Worm (Caenorhabditis elegans) whole organism, L4 larva: ENCODE data around the gene nos-2.

Source experiments
- F10B5.3 ChIP-seq: sonication (generic microtip); optimal IDR thresholded peaks from 2 replicates; lab custom pipeline; 2016; ENCODE audit warnings: mild to moderate bottlenecking, missing genetic modification characterization, missing compliant biosample characterization
- R02D3.7 ChIP-seq: fragments of 150-350 bp; sonication (generic microtip); optimal IDR thresholded peaks from 3 replicates; lab custom pipeline; 2014; ENCODE audit warnings: missing biosample characterization, missing genetic modification characterization
- T20F7.1 ChIP-seq: fragments of 200-800 bp; sonication (Bioruptor generic); optimal IDR thresholded peaks from 2 replicates; lab custom pipeline; 2018; ENCODE audit warnings: mild to moderate bottlenecking, missing genetic modification characterization, missing compliant biosample characterization
- Y105C5A.15 ChIP-seq: fragments of 200-800 bp; sonication (Bioruptor generic); IDR thresholded peaks from 2 replicates; pipeline ENCODE4 v1.3.6; 2022; ENCODE audit warnings: missing genetic modification characterization, missing compliant biosample characterization
- Y48G9A.11 ChIP-seq: fragments of 200-800 bp; sonication (Bioruptor generic); IDR thresholded peaks from 2 replicates; pipeline ENCODE4 v1.3.6; 2022; ENCODE audit warnings: missing genetic modification reagents, missing genetic modification characterization, missing compliant biosample characterization
- Y5F2A.4 ChIP-seq: fragments of 200-800 bp; sonication (Bioruptor generic); optimal IDR thresholded peaks from 2 replicates; lab custom pipeline; 2018; ENCODE audit warnings: mild to moderate bottlenecking, missing genetic modification characterization, missing compliant biosample characterization
- ceh-32 ChIP-seq: sonication (generic microtip); optimal IDR thresholded peaks from 2 replicates; lab custom pipeline; 2016; ENCODE audit warnings: mild to moderate bottlenecking, missing genetic modification characterization, missing compliant biosample characterization; ENCODE audit not compliant: poor library complexity
- ceh-82 ChIP-seq: sonication (generic microtip); optimal IDR thresholded peaks from 2 replicates; lab custom pipeline; 2017; ENCODE audit warnings: missing biosample characterization, missing genetic modification characterization
- ctbp-1 ChIP-seq: fragments of 200-800 bp; sonication (Bioruptor generic); IDR thresholded peaks from 2 replicates; pipeline ENCODE4 v1.3.6; 2022; ENCODE audit warnings: missing genetic modification reagents, missing genetic modification characterization, missing compliant biosample characterization
- daf-12 ChIP-seq: fragments of 150-350 bp; optimal IDR thresholded peaks from 2 replicates; lab custom pipeline; 2014; ENCODE audit warnings: missing biosample characterization, missing genetic modification reagents, missing genetic modification characterization
- daf-16 ChIP-seq, 3 experiments: sonication (generic microtip); optimal IDR thresholded peaks; 2 replicates each; lab custom pipeline; 2016 to 2017; ENCODE audit warnings: missing genetic modification characterization in 3 of 3, missing genetic modification reagents in 3 of 3, mild to moderate bottlenecking in 2 of 3, missing compliant biosample characterization in 2 of 3, missing biosample characterization in 1 of 3, moderate library complexity in 1 of 3
- dmd-6 ChIP-seq: fragments of 200-800 bp; sonication (Bioruptor generic); IDR thresholded peaks from 2 replicates; pipeline ENCODE4 v1.3.6; 2022; ENCODE audit warnings: missing genetic modification reagents, missing genetic modification characterization, missing compliant biosample characterization
- dpl-1 ChIP-seq: fragments of 150-350 bp; optimal IDR thresholded peaks from 2 replicates; lab custom pipeline; 2014; ENCODE audit warnings: missing biosample characterization, missing genetic modification reagents, missing genetic modification characterization
- dve-1 ChIP-seq: sonication (generic microtip); optimal IDR thresholded peaks from 2 replicates; lab custom pipeline; 2017; ENCODE audit warnings: antibody characterized with exemption, mild to moderate bottlenecking, missing genetic modification characterization, missing compliant biosample characterization; ENCODE audit not compliant: insufficient read depth
- hlh-30 ChIP-seq: sonication (generic microtip); optimal IDR thresholded peaks from 2 replicates; lab custom pipeline; 2017; ENCODE audit warnings: antibody characterized with exemption, mild to moderate bottlenecking, missing genetic modification characterization, missing compliant biosample characterization; ENCODE audit not compliant: insufficient read depth
- lin-1 ChIP-seq: fragments of 200-800 bp; sonication (Bioruptor generic); IDR thresholded peaks from 2 replicates; pipeline ENCODE4 v1.3.6; 2022; ENCODE audit warnings: missing genetic modification reagents, missing genetic modification characterization, missing compliant biosample characterization
- lin-38 ChIP-seq: fragments of 200-800 bp; sonication (Bioruptor generic); IDR thresholded peaks from 2 replicates; pipeline ENCODE4 v1.3.6; 2022; ENCODE audit warnings: missing genetic modification reagents, missing genetic modification characterization, missing compliant biosample characterization
- lin-39 ChIP-seq: fragments of 150-350 bp; optimal IDR thresholded peaks from 2 replicates; lab custom pipeline; 2014; ENCODE audit warnings: missing biosample characterization, missing genetic modification reagents, missing genetic modification characterization
- lsy-2 ChIP-seq, 2 experiments: fragments of 150-350 bp in 1 of 2; sonication (generic microtip) in 1 of 2; optimal IDR thresholded peaks; 2 replicates each; lab custom pipeline; 2014 to 2017; ENCODE audit warnings: missing biosample characterization in 2 of 2, missing genetic modification characterization in 2 of 2
- madf-9 ChIP-seq: fragments of 200-800 bp; sonication (Bioruptor generic); conservative IDR thresholded peaks from 2 replicates; pipeline ENCODE4 v1.3.6; 2022; ENCODE audit warnings: missing genetic modification reagents, missing genetic modification characterization, missing compliant biosample characterization
- mdl-1 ChIP-seq, 2 experiments: fragments of 150-350 bp in 1 of 2; sonication (generic microtip) in 1 of 2; optimal IDR thresholded peaks; 2 replicates each; lab custom pipeline; 2014 to 2017; ENCODE audit warnings: missing biosample characterization in 2 of 2, missing genetic modification characterization in 2 of 2
- mep-1 ChIP-seq: fragments of 150-350 bp; sonication (generic microtip); optimal IDR thresholded peaks from 3 replicates; lab custom pipeline; 2014; ENCODE audit warnings: missing biosample characterization, missing genetic modification characterization
- mes-2 ChIP-seq: sonication (generic microtip); optimal IDR thresholded peaks from 2 replicates; lab custom pipeline; 2016; ENCODE audit warnings: missing genotype, mild to moderate bottlenecking, missing genetic modification characterization, missing compliant biosample characterization; ENCODE audit not compliant: poor library complexity, severe bottlenecking
- nhr-10 ChIP-seq: fragments of 150-350 bp; optimal IDR thresholded peaks from 2 replicates; lab custom pipeline; 2014; ENCODE audit warnings: missing biosample characterization, missing genetic modification characterization
- nhr-102 ChIP-seq: sonication (generic microtip); optimal IDR thresholded peaks from 2 replicates; lab custom pipeline; 2016; ENCODE audit warnings: mild to moderate bottlenecking, missing genetic modification characterization, moderate library complexity, missing compliant biosample characterization
- nhr-11 ChIP-seq: fragments of 150-350 bp; optimal IDR thresholded peaks from 2 replicates; lab custom pipeline; 2014; ENCODE audit warnings: missing biosample characterization, missing genetic modification characterization
- nhr-237 ChIP-seq: sonication (generic microtip); optimal IDR thresholded peaks from 2 replicates; lab custom pipeline; 2017; ENCODE audit warnings: missing biosample characterization, missing genetic modification characterization
- nhr-28 ChIP-seq: fragments of 150-350 bp; optimal IDR thresholded peaks from 2 replicates; lab custom pipeline; 2014; ENCODE audit warnings: missing biosample characterization, missing genetic modification characterization
- nhr-6 ChIP-seq: fragments of 150-350 bp; optimal IDR thresholded peaks from 2 replicates; lab custom pipeline; 2014; ENCODE audit warnings: missing biosample characterization, missing genetic modification characterization
- pha-4 ChIP-seq, 2 experiments: fragments of 150-350 bp in 1 of 2; fragments of 200-800 bp in 1 of 2; sonication (Bioruptor generic) in 1 of 2; IDR thresholded peaks in 1 of 2; optimal IDR thresholded peaks in 1 of 2; 2 replicates each; pipeline versions ENCODE4 v1.3.6 to Lab custom; 2014 to 2022; ENCODE audit warnings: missing genetic modification characterization in 2 of 2, missing genetic modification reagents in 2 of 2, missing biosample characterization in 1 of 2, missing compliant biosample characterization in 1 of 2
- pqm-1 ChIP-seq: sonication (generic microtip); optimal IDR thresholded peaks from 2 replicates; lab custom pipeline; 2017; ENCODE audit warnings: missing biosample characterization, missing genetic modification characterization
- rbr-2 ChIP-seq: sonication (generic microtip); optimal IDR thresholded peaks from 2 replicates; lab custom pipeline; 2016; ENCODE audit warnings: missing genotype, missing genetic modification characterization, missing compliant biosample characterization
- sdz-12 ChIP-seq: fragments of 200-800 bp; sonication (Bioruptor generic); optimal IDR thresholded peaks from 2 replicates; lab custom pipeline; 2018; ENCODE audit warnings: mild to moderate bottlenecking, missing genetic modification characterization, missing compliant biosample characterization
- skn-1 ChIP-seq: fragments of 150-350 bp; optimal IDR thresholded peaks from 2 replicates; lab custom pipeline; 2014; ENCODE audit warnings: missing biosample characterization, missing genetic modification characterization
- unc-130 ChIP-seq: sonication (generic microtip); optimal IDR thresholded peaks from 2 replicates; lab custom pipeline; 2016; ENCODE audit warnings: missing genetic modification reagents, missing genetic modification characterization, missing compliant biosample characterization
- zfp-2 ChIP-seq: sonication (generic microtip); optimal IDR thresholded peaks from 2 replicates; lab custom pipeline; 2016; ENCODE audit warnings: mild to moderate bottlenecking, missing genetic modification characterization, missing compliant biosample characterization
- zip-2 ChIP-seq: fragments of 150-350 bp; optimal IDR thresholded peaks from 2 replicates; lab custom pipeline; 2014; ENCODE audit warnings: missing biosample characterization, missing genetic modification characterization

The nos-2 gene

DNA sequence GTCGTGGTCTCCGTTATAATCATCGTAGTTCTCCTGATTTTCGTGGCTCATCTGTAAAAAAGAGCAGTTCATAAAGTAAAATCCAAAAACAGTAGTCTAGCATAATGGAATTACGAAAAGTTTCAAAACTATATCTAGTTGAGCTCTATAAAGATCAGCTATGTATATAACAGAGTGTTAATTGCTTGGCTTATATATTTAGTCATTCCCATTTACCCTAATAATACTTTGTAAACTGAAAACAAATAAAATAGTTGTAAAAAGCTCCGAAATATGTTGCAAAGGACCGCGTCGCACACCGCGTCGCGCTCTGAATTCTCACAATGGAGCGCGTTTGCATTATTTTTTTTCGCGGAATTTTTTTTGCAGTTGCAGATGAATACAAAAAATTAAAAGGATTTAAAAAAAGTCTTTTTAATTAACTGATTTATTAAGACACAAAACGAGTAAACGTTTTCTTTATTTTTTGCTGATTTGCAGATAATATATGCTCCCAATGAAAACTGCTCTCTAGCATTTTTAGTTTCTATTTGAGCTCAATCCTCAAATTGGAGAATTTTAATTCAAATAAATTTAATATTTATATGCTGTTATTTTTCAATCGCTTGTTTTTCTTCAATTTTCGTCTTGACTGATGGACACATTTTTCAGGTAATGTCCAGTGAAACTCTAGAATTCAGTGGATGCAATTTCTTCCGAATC lies 15.2 kb upstream of the nos-2 start, which contains the start of the genes tcer-1 and ZK1127.5:
Gene tcer-1 (minus strand): TSS at position 51 of the 702 bp plus-strand sequence.
Gene ZK1127.5 (plus strand): TSS at position 652 of the 702 bp plus-strand sequence.
- peak in 1 of 2 experiments; percentile 6 for TF ChIP-seq mdl-1 (tag; optimal IDR thresholded peaks at IDR 0.05; lab: Kevin White, UChicago)
- TF ChIP-seq mep-1 (tag; lab: Kevin White, UChicago): peak; percentile 65
- peak; percentile 68 for TF ChIP-seq mes-2 (tag; lab: Kevin White, UChicago)
- no peak for TF ChIP-seq ceh-32
- TF ChIP-seq nhr-237 (tag; lab: Kevin White, UChicago): no peak
- no peak for TF ChIP-seq lin-39 (tag; lab: Kevin White, UChicago)
- TF ChIP-seq daf-16 (GFP tag; optimal IDR thresholded peaks at IDR 0.05; lab: Kevin White, UChicago): no peak
- TF ChIP-seq daf-16 (tag; optimal IDR thresholded peaks at IDR 0.05; lab: Kevin White, UChicago): peak; percentile 31
- TF ChIP-seq madf-9: no peak
- TF ChIP-seq nhr-10: no peak
- peak; percentile 30 for TF ChIP-seq rbr-2 (tag; lab: Kevin White, UChicago)
- no peak for TF ChIP-seq lin-1 (GFP tag; lab: Robert Waterston, UW)
- no peak for TF ChIP-seq sdz-12
- TF ChIP-seq dve-1 (tag; lab: Kevin White, UChicago): peak; percentile 50
- peak; percentile 18 for TF ChIP-seq nhr-28 (tag; lab: Kevin White, UChicago)
- peak; percentile 36 for TF ChIP-seq hlh-30
- peak; percentile 44 for TF ChIP-seq nhr-6 (tag; lab: Kevin White, UChicago)
- peak; percentile 96 for TF ChIP-seq lin-38 (GFP tag; lab: Robert Waterston, UW)
- peak; percentile 57 for TF ChIP-seq T20F7.1 (GFP tag; lab: Kevin White, UChicago)
- no peak for TF ChIP-seq zip-2 (tag; lab: Kevin White, UChicago)
- TF ChIP-seq nhr-11 (tag; lab: Kevin White, UChicago): no peak
- peak; percentile 43 for TF ChIP-seq unc-130 (GFP tag; lab: Kevin White, UChicago)
- TF ChIP-seq R02D3.7 (tag; lab: Kevin White, UChicago): no peak
- TF ChIP-seq dpl-1 (GFP tag; lab: Kevin White, UChicago): peak; percentile 65
- peak in 1 of 2 experiments; percentile 83 for TF ChIP-seq lsy-2 (tag; optimal IDR thresholded peaks at IDR 0.05; lab: Kevin White, UChicago)
- 0 out of 2 replicates have a peak, but pooled peaks have one; percentile 9 for TF ChIP-seq dmd-6
- TF ChIP-seq Y105C5A.15 (GFP tag; lab: Robert Waterston, UW): no peak
- TF ChIP-seq ceh-82 (tag; lab: Kevin White, UChicago): no peak
- TF ChIP-seq, all 104 proteins: peak for 15

DNA sequence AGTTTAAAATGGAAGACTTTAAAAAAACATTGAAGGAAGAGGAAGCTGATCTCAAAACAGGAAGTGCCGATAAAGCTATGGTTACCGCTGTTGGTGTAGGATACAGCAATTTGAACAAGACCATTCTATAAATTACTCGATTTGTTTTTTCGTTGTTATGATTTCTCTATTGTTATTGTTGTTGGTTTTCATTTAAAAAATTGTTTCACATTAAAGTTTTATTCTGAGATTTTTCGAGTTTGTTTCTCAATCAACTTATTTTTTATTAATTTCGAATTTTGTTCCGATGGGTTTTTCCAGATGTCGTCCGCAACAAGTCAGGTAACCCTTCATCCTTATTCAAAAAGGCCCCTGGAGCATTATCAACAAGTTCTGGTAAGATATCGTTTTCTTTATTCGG lies 13.6 kb upstream of the nos-2 start, which contains the start of gene ZK1127.12:
Gene ZK1127.12 (plus strand): TSS at position 301 of the 400 bp plus-strand sequence.
- TF ChIP-seq dmd-6 (no peak), mep-1 (tag; lab: Kevin White, UChicago) (no peak), ctbp-1 (no peak), dve-1 (tag; lab: Kevin White, UChicago) (no peak), lin-38 (GFP tag; lab: Robert Waterston, UW) (0 out of 2 replicates have a peak, but pooled peaks have one; percentile 28)

DNA sequence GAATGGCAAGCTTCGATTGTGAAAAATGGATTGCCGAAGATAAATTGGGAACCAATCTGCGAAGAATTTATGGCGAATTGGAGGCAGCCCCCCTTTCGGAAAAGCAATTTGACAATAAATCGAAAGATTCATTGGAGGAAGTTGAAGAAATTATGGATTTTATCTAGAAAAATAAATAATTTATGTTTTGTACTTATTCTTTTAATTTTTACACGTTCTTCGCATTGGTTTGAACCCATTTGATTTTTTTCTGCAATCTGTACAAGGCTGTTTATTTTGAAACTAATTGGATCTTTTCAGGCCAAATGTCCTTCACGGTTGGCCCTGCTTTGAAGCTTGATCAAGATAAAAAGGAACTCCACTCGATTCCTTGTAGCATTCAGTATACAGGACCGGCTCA lies 12.4 kb upstream of the nos-2 start, which contains the start of gene ZK1127.13:
Gene ZK1127.13 (plus strand): TSS at position 301 of the 400 bp plus-strand sequence.
- TF ChIP-seq pha-4 (GFP tag; IDR thresholded peaks at IDR 0.05; lab: Robert Waterston, UW) (no peak), pha-4 (tag; optimal IDR thresholded peaks at IDR 0.05; lab: Kevin White, UChicago) (no peak), Y5F2A.4 (no peak), pqm-1 (no peak), zfp-2 (tag; lab: Kevin White, UChicago) (no peak), daf-12 (tag; lab: Kevin White, UChicago) (no peak), F10B5.3 (tag; lab: Kevin White, UChicago) (no peak), skn-1 (no peak), nhr-102 (no peak), Y48G9A.11 (GFP tag; lab: Robert Waterston, UW) (no peak)
